Fruit fly (Drosophila melanogaster) S2 (cell line): ENCODE results near the gene CG18549.
A peak's percentile ranks its signal among the peaks of the same experiment; 100 is the strongest.

Experiments used
- CG8478 ChIP-seq: fragments of >200 bp; optimal IDR thresholded peaks from 2 replicates; lab custom pipeline; 2018
- CTCF ChIP-seq, 2 experiments: fragments of >200 bp; optimal IDR thresholded peaks; 2 replicates each; lab custom pipeline; 2018

The CG18549 gene

DNA sequence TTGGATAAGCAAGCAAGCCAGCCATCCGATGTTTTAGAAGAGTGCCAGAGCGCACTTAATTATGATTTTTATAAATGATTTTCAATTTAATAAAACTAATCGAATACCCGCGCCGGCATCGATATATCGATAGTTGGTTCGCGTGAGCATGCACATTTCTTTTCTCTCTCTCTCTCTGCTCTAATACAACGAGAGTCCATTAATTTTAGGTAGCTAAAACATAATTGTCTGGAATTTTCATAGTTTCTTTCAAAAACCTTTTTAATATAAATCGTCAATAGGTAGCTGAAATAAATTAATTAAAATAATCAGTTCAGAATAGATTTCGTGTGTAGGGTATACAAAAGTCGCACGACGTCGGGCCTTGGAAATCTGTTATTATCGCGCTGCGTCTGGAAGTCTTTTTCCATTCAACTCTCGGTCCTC lies at the start of gene CG18549:
Gene CG18549, plus strand, starts transcription at position 408 of the 426 bp plus-strand sequence.
- TF ChIP-seq CTCF (optimal IDR thresholded peaks at IDR 0.05; lab: Kevin White, UChicago) (no peak), CG8478 (lab: Kevin White, UChicago) (no peak)

DNA sequence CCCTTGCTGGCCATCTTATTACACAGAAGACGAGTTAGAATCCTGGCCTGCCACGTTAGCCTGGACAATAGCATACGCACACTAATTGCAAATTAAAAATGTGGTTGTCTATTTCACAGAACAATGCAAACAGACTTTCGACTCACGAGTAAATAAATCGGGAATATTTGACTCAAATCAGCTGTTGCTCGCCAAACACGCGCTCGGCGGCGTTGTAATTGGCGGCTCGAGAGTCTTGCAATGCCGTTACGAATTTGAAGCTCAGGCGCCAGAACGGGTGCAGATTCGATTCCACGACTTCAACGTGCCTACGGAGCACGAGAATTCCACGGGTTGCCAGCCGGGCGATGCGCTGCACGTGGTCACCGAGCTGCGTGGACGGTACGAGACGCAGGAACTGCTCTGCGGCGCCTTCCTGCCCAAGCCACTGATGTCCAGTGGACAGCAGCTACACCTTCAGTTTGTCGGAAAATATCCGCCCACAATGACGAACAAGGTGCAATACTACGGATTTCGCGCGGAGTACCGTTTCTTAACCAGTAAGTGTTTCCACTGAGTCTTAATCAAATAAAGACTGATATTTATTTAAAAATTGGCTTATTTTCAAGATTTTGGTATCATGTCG lies 47.3 kb upstream of the CG18549 start, which contains the start of gene DNAlig3:
Gene DNAlig3, minus strand, starts transcription at position 168 of the 625 bp plus-strand sequence.
- no peak for TF ChIP-seq CG8478 (lab: Kevin White, UChicago)
- peak; percentile 6 to 13 for TF ChIP-seq CTCF (optimal IDR thresholded peaks at IDR 0.05; lab: Kevin White, UChicago)

DNA sequence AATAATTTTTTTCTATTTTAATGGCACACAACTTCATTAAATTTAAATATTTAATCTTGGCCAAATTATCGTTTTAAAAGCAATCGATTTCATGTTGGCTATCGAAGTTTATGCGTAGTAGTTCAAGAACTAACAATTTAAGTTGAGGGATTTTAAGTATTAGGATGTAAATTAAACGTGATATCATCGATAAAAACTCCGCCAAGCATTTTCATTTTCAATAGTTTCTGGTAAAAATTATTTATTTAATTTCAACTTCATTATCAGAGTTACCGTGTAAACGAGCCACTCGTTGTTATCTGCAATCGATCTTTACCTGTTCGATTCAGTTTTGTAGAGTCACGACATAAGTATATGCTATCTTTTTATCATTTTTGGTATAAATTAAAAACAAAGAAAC lies 46.2 kb upstream of the CG18549 start:
- TF ChIP-seq CG8478 (lab: Kevin White, UChicago) (no peak), CTCF (optimal IDR thresholded peaks at IDR 0.05; lab: Kevin White, UChicago) (no peak)

DNA sequence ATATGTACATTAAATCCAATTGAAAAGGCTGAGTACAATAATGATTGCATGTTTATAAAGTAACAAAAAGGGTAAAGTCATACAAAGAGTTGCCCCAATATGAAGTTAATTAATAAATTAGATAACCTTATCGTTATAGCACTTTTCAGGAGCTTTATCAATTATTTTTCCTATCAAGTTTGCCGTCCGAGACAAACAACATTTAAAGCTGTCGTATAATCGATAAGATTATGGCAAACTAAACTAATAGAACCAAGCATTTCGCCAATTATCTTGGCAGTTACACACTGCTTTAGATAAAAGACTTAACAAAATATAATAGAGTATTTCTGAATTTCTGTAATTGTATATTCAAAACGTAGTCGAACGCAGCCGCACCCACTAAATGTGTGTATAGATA lies 44.0 kb upstream of the CG18549 start:
- TF ChIP-seq CTCF (optimal IDR thresholded peaks at IDR 0.05; lab: Kevin White, UChicago) (no peak), CG8478 (lab: Kevin White, UChicago) (no peak)

DNA sequence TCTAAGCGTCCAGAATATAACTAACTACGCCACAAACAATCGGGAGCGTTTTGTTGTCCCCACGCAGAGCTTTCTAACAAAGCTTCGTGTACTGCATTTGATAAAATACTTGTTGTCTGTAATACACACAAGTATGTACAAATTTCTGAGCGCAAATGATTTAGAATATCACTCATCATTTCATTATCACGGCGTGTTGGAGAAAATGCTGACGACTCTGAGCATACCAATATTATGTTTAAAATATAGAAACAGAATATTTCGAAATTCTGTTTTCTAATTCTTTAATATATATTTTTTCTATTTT lies 43.2 kb upstream of the CG18549 start, which contains the start of gene Cyp9f2:
Gene Cyp9f2, minus strand, starts transcription at position 101 of the 307 bp plus-strand sequence.
- TF ChIP-seq CG8478 (lab: Kevin White, UChicago) (no peak), CTCF (optimal IDR thresholded peaks at IDR 0.05; lab: Kevin White, UChicago) (no peak)

DNA sequence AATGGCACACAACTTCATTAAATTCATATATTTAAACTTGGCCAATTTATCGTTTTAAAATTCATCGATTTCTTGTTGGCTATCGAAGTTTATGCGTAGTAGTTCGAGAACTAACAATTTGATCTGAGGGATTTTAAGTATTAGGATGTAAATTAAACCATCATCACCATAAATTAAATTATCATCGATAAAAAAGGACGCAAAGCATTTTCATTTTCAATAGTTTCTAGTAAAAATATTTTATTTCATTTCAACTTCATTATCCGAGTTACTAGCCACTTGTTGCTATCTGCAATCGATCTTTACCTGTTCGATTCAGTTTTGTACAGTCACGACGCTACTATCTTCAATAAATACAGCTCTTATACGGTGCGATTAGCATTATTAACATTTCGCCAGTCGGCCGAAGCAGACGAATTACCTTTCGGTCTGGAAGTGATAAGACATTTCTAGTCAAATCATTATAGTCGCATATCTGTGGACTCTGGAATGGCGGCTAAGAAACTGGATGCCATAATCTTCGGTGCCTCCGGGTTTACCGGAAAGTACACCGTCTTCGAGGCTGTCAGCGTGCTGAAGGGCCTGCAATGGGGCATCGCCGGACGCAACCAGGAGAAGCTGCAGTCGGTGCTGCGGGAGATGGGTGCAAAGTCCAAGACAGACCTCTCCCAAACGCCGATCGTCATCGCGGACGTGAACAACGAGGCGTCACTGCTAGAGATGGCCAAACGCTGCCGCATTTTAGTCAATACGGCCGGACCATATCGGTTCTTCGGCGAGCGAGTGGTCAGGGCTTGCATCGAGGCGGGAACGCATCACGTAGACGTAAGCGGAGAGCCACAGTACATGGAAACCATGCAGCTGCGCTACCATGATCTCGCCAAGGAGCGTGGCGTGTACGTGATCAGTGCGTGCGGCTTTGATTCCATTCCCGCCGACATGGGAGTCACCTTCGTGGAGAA lies 42.6 kb upstream of the CG18549 start, which contains the start of gene CG5167:
Gene CG5167, plus strand, starts transcription at position 298 of the 962 bp plus-strand sequence.
- TF ChIP-seq CG8478 (lab: Kevin White, UChicago), result no peak

DNA sequence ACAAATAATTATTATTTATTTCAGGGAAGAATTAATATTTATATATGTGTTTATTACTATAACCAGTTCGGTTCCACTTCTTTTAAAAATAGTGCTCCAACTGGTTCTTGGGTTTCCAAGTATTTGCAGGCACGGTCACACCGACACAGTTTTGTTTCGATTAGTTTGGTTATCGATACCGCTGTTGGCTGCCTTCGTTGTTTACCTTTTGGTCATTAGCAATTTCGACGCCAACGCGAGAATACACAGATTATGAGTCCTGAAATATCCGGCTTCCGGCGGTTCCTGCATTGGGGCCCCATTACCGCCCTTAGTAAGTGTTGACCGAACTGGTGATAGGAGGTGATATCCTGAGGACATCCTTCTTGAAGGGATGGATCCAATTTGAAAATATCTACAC lies 40.9 kb upstream of the CG18549 start, which contains the start of gene CG5196:
Gene CG5196, plus strand, starts transcription at position 157 of the 400 bp plus-strand sequence.
- peak in 1 of 2 experiments; percentile 1 for TF ChIP-seq CTCF (optimal IDR thresholded peaks at IDR 0.05; lab: Kevin White, UChicago)
- no peak for TF ChIP-seq CG8478 (lab: Kevin White, UChicago)

DNA sequence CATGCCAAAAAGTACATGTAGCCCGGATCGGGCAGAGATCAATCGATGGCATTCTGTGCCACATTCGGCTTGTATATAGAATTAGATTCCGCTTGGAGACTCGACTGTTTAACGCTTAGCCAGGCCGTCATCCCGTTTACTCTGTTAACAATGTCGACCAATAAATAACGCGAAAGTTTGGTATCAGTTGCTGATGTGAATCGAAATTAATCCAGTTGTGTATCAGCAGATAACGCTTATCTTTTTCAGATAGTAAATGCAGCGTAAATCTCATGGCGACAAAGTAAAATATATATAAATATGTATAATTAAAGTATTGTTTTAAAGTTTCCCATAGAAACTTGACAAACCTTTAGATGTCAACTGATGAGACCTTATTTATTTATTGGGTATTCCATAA lies 37.6 kb upstream of the CG18549 start:
- TF ChIP-seq CTCF (optimal IDR thresholded peaks at IDR 0.05; lab: Kevin White, UChicago) (no peak), CG8478 (lab: Kevin White, UChicago) (no peak)

DNA sequence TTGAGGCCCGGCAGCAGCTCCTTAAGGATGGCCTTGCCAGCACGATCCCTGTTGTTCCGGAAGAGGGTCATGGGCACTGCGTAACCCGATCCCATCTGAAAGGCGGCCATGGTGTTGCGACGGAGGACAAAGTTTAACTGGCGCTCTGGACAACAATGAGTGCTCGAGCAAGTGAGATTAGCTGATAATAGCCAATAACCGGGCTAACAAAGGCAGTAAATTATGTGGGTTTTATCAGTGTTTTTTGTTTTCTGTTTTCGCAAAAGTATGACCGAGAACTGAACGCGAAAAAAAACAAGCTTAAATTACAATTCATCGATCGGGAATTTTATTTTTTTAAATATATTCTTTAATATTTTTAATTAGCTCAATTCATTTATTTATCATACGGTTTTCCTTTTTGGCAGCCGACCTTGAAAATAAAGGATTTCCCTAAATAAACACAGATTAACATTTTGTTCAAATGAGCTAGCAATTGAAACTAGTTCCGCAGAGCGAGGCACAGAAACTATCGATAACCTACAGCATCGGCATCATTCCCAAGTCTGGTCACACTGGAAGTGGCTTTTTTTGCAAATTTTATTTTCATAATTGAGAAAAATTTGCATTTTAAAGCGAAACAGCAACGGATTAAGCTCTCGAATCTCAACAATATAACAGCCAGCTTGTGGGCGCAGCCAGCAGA lies 35.7 kb upstream of the CG18549 start, which contains the start of the genes Dip-C and pps:
Gene Dip-C, minus strand, starts transcription at position 486 of the 685 bp plus-strand sequence.
Gene pps, plus strand, starts transcription at position 555 of the 685 bp plus-strand sequence.
- TF ChIP-seq CTCF (optimal IDR thresholded peaks at IDR 0.05; lab: Kevin White, UChicago) (peak in 1 of 2 experiments; percentile 30), CG8478 (lab: Kevin White, UChicago) (no peak)

DNA sequence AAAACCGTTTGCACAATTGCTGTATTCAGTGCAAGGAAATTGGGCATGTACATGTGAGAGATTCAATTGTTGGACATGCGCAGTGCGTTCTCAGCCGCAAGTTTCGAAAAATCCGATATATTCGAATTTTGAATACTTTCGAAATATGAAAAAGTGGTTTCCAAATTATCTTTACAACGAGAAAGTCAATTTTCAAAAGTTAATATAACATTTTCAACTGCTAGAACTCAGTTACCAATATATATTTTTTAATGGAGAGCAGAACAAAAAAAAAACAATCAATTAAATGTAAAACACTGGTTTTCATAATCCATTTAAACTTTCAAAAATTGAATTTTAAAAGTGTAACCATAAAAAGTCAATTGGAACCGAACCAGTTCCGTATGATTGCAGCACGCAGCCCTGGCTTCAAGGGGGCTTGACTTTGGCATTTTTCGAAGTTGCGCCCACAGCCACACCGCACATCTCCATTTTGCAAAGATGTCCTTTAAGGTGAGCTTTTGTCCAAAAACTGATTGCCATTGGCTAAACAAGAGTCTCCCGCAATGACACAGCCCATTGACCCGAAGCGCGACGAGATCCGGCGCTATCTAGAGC lies 26.6 kb upstream of the CG18549 start, which contains the start of the genes Scgbeta and CG17202:
Gene Scgbeta, minus strand, starts transcription at position 51 of the 597 bp plus-strand sequence.
Gene CG17202, plus strand, starts transcription at position 390 of the 597 bp plus-strand sequence.
- TF ChIP-seq CTCF (optimal IDR thresholded peaks at IDR 0.05; lab: Kevin White, UChicago), result peak; percentile 20 to 23
- no peak for TF ChIP-seq CG8478 (lab: Kevin White, UChicago)

DNA sequence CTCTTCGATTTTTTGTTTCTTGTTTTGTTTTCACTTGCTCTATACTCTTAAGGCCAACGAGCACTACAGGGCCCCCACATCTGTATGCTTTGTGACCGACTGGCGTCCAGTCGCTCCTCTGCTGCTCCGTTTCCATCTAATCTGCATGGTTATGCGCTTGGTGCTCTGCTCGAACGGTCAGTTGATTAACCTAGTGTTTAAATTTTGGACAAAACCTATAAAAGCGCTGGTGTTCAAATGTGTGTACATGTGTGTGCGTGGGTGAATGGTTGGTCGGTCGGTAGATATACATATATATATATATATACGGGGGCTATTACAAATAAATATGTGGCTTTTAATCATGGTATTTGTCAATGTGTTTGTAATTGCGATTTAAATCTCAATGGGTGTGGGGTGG lies 25.1 kb upstream of the CG18549 start:
- TF ChIP-seq CTCF (optimal IDR thresholded peaks at IDR 0.05; lab: Kevin White, UChicago) (no peak), CG8478 (lab: Kevin White, UChicago) (no peak)

DNA sequence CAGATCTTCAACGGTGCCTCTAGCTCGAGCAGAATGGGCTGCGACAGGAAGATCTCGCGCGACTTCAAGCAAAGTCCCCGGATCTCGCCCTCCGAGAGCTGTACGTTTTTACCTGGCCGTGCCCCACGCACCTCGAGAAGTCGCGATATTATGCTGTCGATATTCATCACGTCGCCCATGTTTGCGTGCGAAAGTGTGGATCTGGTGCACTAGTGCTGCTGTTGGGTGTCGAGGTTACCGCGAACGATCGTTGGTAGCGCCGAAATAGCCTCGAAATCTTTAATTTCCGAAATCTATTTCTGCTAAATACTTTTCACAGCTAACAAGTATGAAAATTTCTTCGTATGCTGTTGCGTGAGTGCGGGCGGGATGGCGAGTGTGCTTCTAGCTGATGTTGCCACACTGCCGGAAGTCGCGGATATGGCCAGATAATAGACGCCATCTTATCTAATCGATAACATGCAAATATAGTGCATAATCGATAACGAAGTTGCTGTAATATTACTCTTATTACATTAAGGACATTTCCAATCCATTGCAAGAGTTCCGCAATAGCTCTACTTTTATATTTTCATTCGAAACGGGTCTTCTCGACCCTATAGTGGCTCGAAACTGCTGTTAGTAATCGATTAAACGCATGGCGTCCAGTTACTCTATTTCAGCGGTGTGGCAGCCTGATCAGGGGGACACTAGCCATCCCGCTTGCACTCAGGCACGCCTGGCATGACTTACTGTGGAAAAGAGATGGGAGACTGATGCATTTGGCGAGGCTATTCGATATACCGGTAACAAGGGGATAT lies 23.4 kb upstream of the CG18549 start, which contains the start of gene Pp1-87B:
Gene Pp1-87B, minus strand, starts transcription at position 408 of the 800 bp plus-strand sequence.
- peak in 1 of 2 experiments; percentile 12 for TF ChIP-seq CTCF (optimal IDR thresholded peaks at IDR 0.05; lab: Kevin White, UChicago)
- TF ChIP-seq CG8478 (lab: Kevin White, UChicago), result no peak

DNA sequence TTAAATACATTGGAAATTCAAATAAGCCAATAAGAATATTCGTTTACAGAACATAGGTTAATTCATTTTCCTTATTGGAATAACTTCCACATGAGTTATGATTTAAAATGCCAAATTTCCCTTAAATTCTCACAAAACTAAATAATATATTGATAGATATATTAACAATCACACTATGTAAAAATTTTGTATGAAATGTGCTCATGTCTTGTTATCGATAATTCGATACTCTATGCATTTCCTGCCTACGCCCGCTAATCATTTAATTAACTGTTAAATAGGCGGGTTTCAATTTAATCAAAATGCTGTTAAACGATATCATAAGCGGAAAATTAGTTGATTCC lies 22.8 kb upstream of the CG18549 start, which contains the start of gene NANS:
Gene NANS, plus strand, starts transcription at position 269 of the 344 bp plus-strand sequence.
- TF ChIP-seq CTCF (optimal IDR thresholded peaks at IDR 0.05; lab: Kevin White, UChicago), result no peak
- no peak for TF ChIP-seq CG8478 (lab: Kevin White, UChicago)
